Fruit fly (Drosophila melanogaster) S2 (cell line): ENCODE data around the gene CG43845.

ENCODE experiments used
- CG8478 ChIP-seq: fragments of >200 bp; optimal IDR thresholded peaks from 2 replicates; lab custom pipeline; 2018
- CTCF ChIP-seq, 2 experiments: fragments of >200 bp; optimal IDR thresholded peaks; 2 replicates each; lab custom pipeline; 2018

CG43845 gene

dm6 chr3R:5547464-5547943 lies 24.6 kb upstream of the CG43845 start, which contains the start of gene CG2519:
Gene CG2519, minus strand, starts transcription at chr3R:5547775.
- TF ChIP-seq CG8478 (lab: Kevin White, UChicago) (no peak), CTCF (optimal IDR thresholded peaks at IDR 0.05; lab: Kevin White, UChicago) (peak; percentile 30 to 44)

dm6 chr3R:5527563-5527962 lies 4.6 kb upstream of the CG43845 start:
- no peak for TF ChIP-seq CG8478 (lab: Kevin White, UChicago)
- peak; percentile 53 to 68 for TF ChIP-seq CTCF (optimal IDR thresholded peaks at IDR 0.05; lab: Kevin White, UChicago)

dm6 chr3R:5524804-5525203 lies 1.9 kb upstream of the CG43845 start:
- TF ChIP-seq CG8478 (lab: Kevin White, UChicago) (no peak), CTCF (optimal IDR thresholded peaks at IDR 0.05; lab: Kevin White, UChicago) (no peak)

dm6 chr3R:5520566-5520965 lies 2.4 kb downstream of the CG43845 start:
- TF ChIP-seq CG8478 (lab: Kevin White, UChicago) (no peak), CTCF (optimal IDR thresholded peaks at IDR 0.05; lab: Kevin White, UChicago) (no peak)

- TF ChIP-seq CTCF (optimal IDR thresholded peaks at IDR 0.05; lab: Kevin White, UChicago) = no peak
These were observed 3.1 kb downstream of the CG43845 start for dm6 chr3R:5519789-5520188.

- TF ChIP-seq CG8478 (lab: Kevin White, UChicago) (no peak), CTCF (optimal IDR thresholded peaks at IDR 0.05; lab: Kevin White, UChicago) (no peak)
These were observed 4.3 kb downstream of the CG43845 start for dm6 chr3R:5518627-5519026.

- TF ChIP-seq CTCF (optimal IDR thresholded peaks at IDR 0.05; lab: Kevin White, UChicago) (no peak), CG8478 (lab: Kevin White, UChicago) (no peak)
These were observed 5.1 kb downstream of the CG43845 start for dm6 chr3R:5517876-5518211.

dm6 chr3R:5517002-5517875 lies 5.7 kb downstream of the CG43845 start, which contains the start of gene Itpr:
Gene Itpr, plus strand, starts transcription at chr3R:5517117.
- TF ChIP-seq CG8478 (lab: Kevin White, UChicago) (no peak), CTCF (optimal IDR thresholded peaks at IDR 0.05; lab: Kevin White, UChicago) (no peak)

- no peak for TF ChIP-seq CTCF (optimal IDR thresholded peaks at IDR 0.05; lab: Kevin White, UChicago)
- no peak for TF ChIP-seq CG8478 (lab: Kevin White, UChicago)
These were observed 6.3 kb downstream of the CG43845 start for dm6 chr3R:5516582-5517001.

dm6 chr3R:5514759-5515158 lies 8.2 kb downstream of the CG43845 start:
- TF ChIP-seq CG8478 (lab: Kevin White, UChicago) = no peak
- no peak for TF ChIP-seq CTCF (optimal IDR thresholded peaks at IDR 0.05; lab: Kevin White, UChicago)

dm6 chr3R:5503789-5504387 lies 19.0 kb downstream of the CG43845 start:
- TF ChIP-seq CTCF (optimal IDR thresholded peaks at IDR 0.05; lab: Kevin White, UChicago) (no peak), CG8478 (lab: Kevin White, UChicago) (no peak)

- TF ChIP-seq CG8478 (lab: Kevin White, UChicago) (no peak), CTCF (optimal IDR thresholded peaks at IDR 0.05; lab: Kevin White, UChicago) (no peak)
These were observed 20.3 kb downstream of the CG43845 start, which contains the start of gene NKCC for dm6 chr3R:5502646-5503045. Gene NKCC, minus strand, starts transcription at chr3R:5502702.

dm6 chr3R:5497600-5497999 lies 25.3 kb downstream of the CG43845 start:
- TF ChIP-seq CTCF (optimal IDR thresholded peaks at IDR 0.05; lab: Kevin White, UChicago) (no peak), CG8478 (lab: Kevin White, UChicago) (no peak)

dm6 chr3R:5485295-5485718 lies 37.6 kb downstream of the CG43845 start, which contains the start of gene CG31550:
Gene CG31550, plus strand, starts transcription at chr3R:5485543.
- TF ChIP-seq CG8478 (lab: Kevin White, UChicago) (no peak), CTCF (optimal IDR thresholded peaks at IDR 0.05; lab: Kevin White, UChicago) (no peak)

dm6 chr3R:5483488-5484109 lies 39.3 kb downstream of the CG43845 start, which contains the start of gene ksr:
Gene ksr, minus strand, starts transcription at chr3R:5483906.
- TF ChIP-seq CG8478 (lab: Kevin White, UChicago) (no peak), CTCF (optimal IDR thresholded peaks at IDR 0.05; lab: Kevin White, UChicago) (no peak)
